Worm (Caenorhabditis elegans): ENCODE data around the gene hsp-12.2.

DNA sequence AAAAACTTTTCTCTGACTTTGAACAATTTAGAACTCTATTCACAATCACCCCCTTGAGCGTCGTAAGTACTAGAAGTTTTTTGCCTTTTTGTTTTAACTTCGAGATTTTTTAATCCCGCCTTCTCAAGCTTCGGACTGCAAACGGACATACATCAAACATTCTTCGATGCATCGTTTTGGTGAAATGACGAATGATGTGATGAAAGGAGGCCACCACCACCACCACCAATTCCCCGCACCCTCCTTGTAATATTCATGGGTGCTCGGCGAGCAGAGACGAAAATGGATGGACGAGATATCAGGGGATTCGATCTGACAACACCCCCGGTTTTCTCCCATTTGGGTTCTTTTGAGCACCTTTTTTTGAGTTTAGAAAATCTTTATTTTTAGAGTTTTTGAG lies 8.1 kb downstream of the hsp-12.2 start:
- TF ChIP-seq ztf-11 (tag; optimal IDR thresholded peaks at IDR 0.05) (no peak), unc-39 (tag; optimal IDR thresholded peaks at IDR 0.05) (no peak)

Measured in whole organism, L2 larva.